Worm (Caenorhabditis elegans) whole organism, late embryonic: Measurements from ENCODE around the gene ZK1290.11.

Experiments used
- ama-1 ChIP-seq: fragments of 150-350 bp; optimal IDR thresholded peaks from 2 replicates; lab custom pipeline; 2014
- ceh-22 ChIP-seq: sonication (generic microtip); optimal IDR thresholded peaks from 2 replicates; lab custom pipeline; 2017; ENCODE audit warnings: missing biosample characterization, missing genetic modification characterization
- elt-2 ChIP-seq: sonication (generic microtip); optimal IDR thresholded peaks from 2 replicates; lab custom pipeline; 2016; ENCODE audit warnings: missing genetic modification reagents, missing genetic modification characterization, missing compliant biosample characterization
- nhr-11 ChIP-seq: fragments of 150-350 bp; optimal IDR thresholded peaks from 2 replicates; lab custom pipeline; 2014; ENCODE audit warnings: missing biosample characterization, missing genetic modification characterization
- odd-2 ChIP-seq: sonication (generic microtip); optimal IDR thresholded peaks from 2 replicates; lab custom pipeline; 2017; ENCODE audit warnings: antibody characterized with exemption, mild to moderate bottlenecking, missing genetic modification characterization, missing compliant biosample characterization
- pha-4 ChIP-seq: fragments of 150-350 bp; optimal IDR thresholded peaks from 2 replicates; lab custom pipeline; 2018; ENCODE audit warnings: missing biosample characterization, missing genetic modification reagents, missing genetic modification characterization
- sox-4 ChIP-seq: sonication (generic microtip); optimal IDR thresholded peaks from 2 replicates; lab custom pipeline; 2017; ENCODE audit warnings: mild to moderate bottlenecking, missing genetic modification characterization, inconsistent platforms, missing compliant biosample characterization
- tbx-2 ChIP-seq: sonication (generic microtip); optimal IDR thresholded peaks from 2 replicates; lab custom pipeline; 2016; ENCODE audit warnings: missing genetic modification characterization, missing compliant biosample characterization

ce11 chrII:7557981-7558380 is 3.4 kb downstream of the ZK1290.11 start:
- TF ChIP-seq ama-1 (lab: Kevin White, UChicago) (no peak), elt-2 (tag; lab: Kevin White, UChicago) (no peak), sox-4 (tag; lab: Kevin White, UChicago) (no peak), ceh-22 (tag; lab: Kevin White, UChicago) (no peak), pha-4 (no peak), odd-2 (tag; lab: Kevin White, UChicago) (no peak), tbx-2 (no peak), nhr-11 (no peak)
